1 fruit fly cellular context compared by ENCODE assay signal in genomic region chrX:11423277-11423717, dm6.
TF ChIP-seq lines count a peak whose summit lies in the region.

No protein-coding gene starts in this region.

TF ChIP-seq in whole organism, embryonic, 481 proteins besides CTCF, POLR2A, EP300 and RAD21 (continued from another document and continues in another):
- TF ChIP-seq fd64A (GFP tag; optimal IDR thresholded peaks at IDR 0.05; lab: Kevin White, UChicago) (no peak), Sin3A (optimal IDR thresholded peaks at IDR 0.05; lab: Kevin White, UChicago) (no peak), Dbx (GFP tag; IDR thresholded peaks at IDR 0.05; lab: Robert Waterston, UW) (peak; percentile 91), CG8944 (GFP tag; optimal IDR thresholded peaks at IDR 0.05; lab: Kevin White, UChicago) (peak; percentile 85), NC2β (GFP tag; optimal IDR thresholded peaks at IDR 0.05; lab: Kevin White, UChicago) (peak; percentile 78), cwo (GFP tag; optimal IDR thresholded peaks at IDR 0.05; lab: Kevin White, UChicago) (peak; percentile 89), disco-r (GFP tag; optimal IDR thresholded peaks at IDR 0.05; lab: Kevin White, UChicago) (peak; percentile 86), Myb (GFP tag; optimal IDR thresholded peaks at IDR 0.05; lab: Kevin White, UChicago) (peak; percentile 79), otp (GFP tag; IDR thresholded peaks at IDR 0.05; lab: Robert Waterston, UW) (peak; percentile 81; the same call in 2 of the 3 replicates), grau (tag; optimal IDR thresholded peaks at IDR 0.05; lab: Kevin White, UChicago) (peak; percentile 89), CrebB (tag; optimal IDR thresholded peaks at IDR 0.05; lab: Kevin White, UChicago) (peak; percentile 89), CG17829 (tag; optimal IDR thresholded peaks at IDR 0.05; lab: Kevin White, UChicago) (peak; percentile 74), Poxn (GFP tag; IDR thresholded peaks at IDR 0.05; lab: Robert Waterston, UW) (peak; percentile 43; the same call in 1 of the 2 replicates), cad (GFP tag; optimal IDR thresholded peaks at IDR 0.05; lab: Kevin White, UChicago) (no peak), Lpt (GFP tag; optimal IDR thresholded peaks at IDR 0.05; lab: Kevin White, UChicago) (no peak), CG3847 (GFP tag; IDR thresholded peaks at IDR 0.05; lab: Robert Waterston, UW) (peak; percentile 91), D (optimal IDR thresholded peaks at IDR 0.05; lab: Kevin White, UChicago) (no peak), D (GFP tag; optimal IDR thresholded peaks at IDR 0.05; lab: Kevin White, UChicago) (peak; percentile 80), Usf (GFP tag; optimal IDR thresholded peaks at IDR 0.05; lab: Kevin White, UChicago) (peak; percentile 46), zen2 (GFP tag; IDR thresholded peaks at IDR 0.05; lab: Robert Waterston, UW; ENCODE audit: partially characterized antibody) (no peak), Jarid2 (GFP tag; optimal IDR thresholded peaks at IDR 0.05; lab: Kevin White, UChicago) (peak; percentile 65), CG15479 (GFP tag; optimal IDR thresholded peaks at IDR 0.05; lab: Kevin White, UChicago) (no peak), wor (GFP tag; IDR thresholded peaks at IDR 0.05; lab: Robert Waterston, UW) (peak; percentile 75; the same call in 1 of the 2 replicates), GATAe (GFP tag; conservative IDR thresholded peaks at IDR 0.05; lab: Robert Waterston, UW) (peak; percentile 61; the same call in 1 of the 2 replicates), CG18764 (GFP tag; optimal IDR thresholded peaks at IDR 0.05; lab: Kevin White, UChicago) (peak; percentile 73), dimm (GFP tag; IDR thresholded peaks at IDR 0.05; lab: Robert Waterston, UW) (peak; percentile 68), jigr1 (GFP tag; IDR thresholded peaks at IDR 0.05; lab: Robert Waterston, UW) (peak; percentile 66; the same call in 2 of the 3 replicates), CG12659 (GFP tag; optimal IDR thresholded peaks at IDR 0.05; lab: Kevin White, UChicago) (peak; percentile 94), Dip3 (GFP tag; optimal IDR thresholded peaks at IDR 0.05; lab: Kevin White, UChicago) (peak; percentile 87), CG34224 (GFP tag; IDR thresholded peaks at IDR 0.05; lab: Robert Waterston, UW; ENCODE audit: partially characterized antibody) (no peak), pb (GFP tag; optimal IDR thresholded peaks at IDR 0.05; lab: Kevin White, UChicago) (peak; percentile 90), pan (optimal IDR thresholded peaks at IDR 0.05; lab: Kevin White, UChicago) (no peak), pan (GFP tag; optimal IDR thresholded peaks at IDR 0.05 in 1 of 2, IDR thresholded peaks at IDR 0.05 in 1 of 2) (peak in 1 of 2 experiments; percentile 89), CG1024 (GFP tag; IDR thresholded peaks at IDR 0.05; lab: Robert Waterston, UW) (peak; percentile 53), nerfin-2 (GFP tag; IDR thresholded peaks at IDR 0.05; lab: Robert Waterston, UW; ENCODE audit: partially characterized antibody) (no peak), tap (tag; optimal IDR thresholded peaks at IDR 0.05; lab: Kevin White, UChicago) (peak; percentile 79), Dad (GFP tag; optimal IDR thresholded peaks at IDR 0.05; lab: Kevin White, UChicago) (peak; percentile 88), oc (tag; optimal IDR thresholded peaks at IDR 0.05; lab: Kevin White, UChicago) (peak; percentile 63), jumu (GFP tag; optimal IDR thresholded peaks at IDR 0.05; lab: Kevin White, UChicago) (peak; percentile 79), Adf1 (GFP tag; IDR thresholded peaks at IDR 0.05; lab: Robert Waterston, UW) (peak; percentile 98), CG13894 (tag; optimal IDR thresholded peaks at IDR 0.05; lab: Kevin White, UChicago) (peak; percentile 62), sob (GFP tag; IDR thresholded peaks at IDR 0.05; lab: Robert Waterston, UW) (peak; percentile 90), peb (GFP tag; IDR thresholded peaks at IDR 0.05; lab: Robert Waterston, UW) (peak; percentile 53; the same call in 1 of the 2 replicates), CG18619 (GFP tag; optimal IDR thresholded peaks at IDR 0.05; lab: Kevin White, UChicago) (peak; percentile 85), Hsf (GFP tag; optimal IDR thresholded peaks at IDR 0.05; lab: Kevin White, UChicago) (peak; percentile 93), Xrp1 (GFP tag; IDR thresholded peaks at IDR 0.05; lab: Robert Waterston, UW) (peak; percentile 74), CG10565 (GFP tag; optimal IDR thresholded peaks at IDR 0.05; lab: Kevin White, UChicago) (peak; percentile 48), CG7839 (tag; optimal IDR thresholded peaks at IDR 0.05; lab: Kevin White, UChicago) (peak; percentile 91), CG11456 (GFP tag; IDR thresholded peaks at IDR 0.05; lab: Robert Waterston, UW) (peak; percentile 88), H15 (GFP tag; IDR thresholded peaks at IDR 0.05; lab: Robert Waterston, UW) (peak; percentile 87), CG17186 (GFP tag; optimal IDR thresholded peaks at IDR 0.05; lab: Kevin White, UChicago) (no peak), CG3407 (GFP tag; optimal IDR thresholded peaks at IDR 0.05; lab: Kevin White, UChicago) (peak; percentile 64), CG7271 (tag; optimal IDR thresholded peaks at IDR 0.05; lab: Kevin White, UChicago) (peak; percentile 18), ind (GFP tag; optimal IDR thresholded peaks at IDR 0.05; lab: Kevin White, UChicago) (peak; percentile 91), Six4 (GFP tag; optimal IDR thresholded peaks at IDR 0.05; lab: Kevin White, UChicago) (peak; percentile 84), CG12769 (tag; optimal IDR thresholded peaks at IDR 0.05; lab: Kevin White, UChicago) (peak; percentile 95), CG8281 (tag; optimal IDR thresholded peaks at IDR 0.05; lab: Kevin White, UChicago) (peak; percentile 65), CG9797 (GFP tag; optimal IDR thresholded peaks at IDR 0.05; lab: Kevin White, UChicago) (no peak), h (optimal IDR thresholded peaks at IDR 0.05; lab: Kevin White, UChicago) (no peak), fd96Cb (tag; optimal IDR thresholded peaks at IDR 0.05; lab: Kevin White, UChicago) (peak; percentile 80), CG2202 (tag; optimal IDR thresholded peaks at IDR 0.05; lab: Kevin White, UChicago) (peak; percentile 2), scrt (GFP tag; optimal IDR thresholded peaks at IDR 0.05; lab: Kevin White, UChicago) (peak; percentile 85), Camta (GFP tag; optimal IDR thresholded peaks at IDR 0.05; lab: Kevin White, UChicago) (peak; percentile 85), Dek (tag; optimal IDR thresholded peaks at IDR 0.05; lab: Kevin White, UChicago) (peak; percentile 90), chinmo (GFP tag; IDR thresholded peaks at IDR 0.05; lab: Robert Waterston, UW; ENCODE audit: partially characterized antibody) (peak; percentile 86; the same call in 3 of the 4 replicates), CG8359 (GFP tag; optimal IDR thresholded peaks at IDR 0.05; lab: Kevin White, UChicago; ENCODE audit: borderline replicate concordance) (peak; percentile 32), CG31388 (GFP tag; optimal IDR thresholded peaks at IDR 0.05; lab: Kevin White, UChicago) (peak; percentile 60), schlank (tag; optimal IDR thresholded peaks at IDR 0.05; lab: Kevin White, UChicago) (peak; percentile 87), CG16863 (GFP tag; optimal IDR thresholded peaks at IDR 0.05; lab: Kevin White, UChicago) (peak; percentile 83), aop (GFP tag; IDR thresholded peaks at IDR 0.05; lab: Robert Waterston, UW) (peak; percentile 85), insv (GFP tag; optimal IDR thresholded peaks at IDR 0.05; lab: Kevin White, UChicago) (peak; percentile 1 to 70), grn (GFP tag; optimal IDR thresholded peaks at IDR 0.05; lab: Kevin White, UChicago) (peak; percentile 50), ara (GFP tag; IDR thresholded peaks at IDR 0.05; lab: Robert Waterston, UW) (peak; percentile 78), her (GFP tag; optimal IDR thresholded peaks at IDR 0.05; lab: Kevin White, UChicago) (peak; percentile 91), Awh (GFP tag; IDR thresholded peaks at IDR 0.05; lab: Robert Waterston, UW) (peak; percentile 76), nom (GFP tag; optimal IDR thresholded peaks at IDR 0.05; lab: Kevin White, UChicago) (no peak), Bdp1 (GFP tag; optimal IDR thresholded peaks at IDR 0.05; lab: Kevin White, UChicago) (peak; percentile 83), CG12071 (GFP tag; optimal IDR thresholded peaks at IDR 0.05; lab: Kevin White, UChicago) (peak; percentile 87), salm (tag; optimal IDR thresholded peaks at IDR 0.05; lab: Kevin White, UChicago) (peak; percentile 80), ssp (GFP tag; IDR thresholded peaks at IDR 0.05; lab: Robert Waterston, UW) (peak; percentile 71), CG2678 (tag; optimal IDR thresholded peaks at IDR 0.05; lab: Kevin White, UChicago) (peak; percentile 93), twi (tag; optimal IDR thresholded peaks at IDR 0.05; lab: Kevin White, UChicago) (peak; percentile 54), sc (optimal IDR thresholded peaks at IDR 0.05; lab: Kevin White, UChicago) (no peak), sc (GFP tag; optimal IDR thresholded peaks at IDR 0.05; lab: Kevin White, UChicago) (peak; percentile 45), al (GFP tag; IDR thresholded peaks at IDR 0.05; lab: Robert Waterston, UW) (peak; percentile 86), CG10543 (GFP tag; optimal IDR thresholded peaks at IDR 0.05; lab: Kevin White, UChicago) (peak; percentile 76), PHDP (tag; optimal IDR thresholded peaks at IDR 0.05; lab: Kevin White, UChicago) (peak; percentile 94), gcm2 (GFP tag; optimal IDR thresholded peaks at IDR 0.05; lab: Kevin White, UChicago) (peak; percentile 94), CG16815 (GFP tag; optimal IDR thresholded peaks at IDR 0.05; lab: Kevin White, UChicago) (peak; percentile 64), Dp (GFP tag; optimal IDR thresholded peaks at IDR 0.05; lab: Kevin White, UChicago) (no peak), D19A (tag; optimal IDR thresholded peaks at IDR 0.05; lab: Kevin White, UChicago) (peak; percentile 77), BEAF-32 (GFP tag; optimal IDR thresholded peaks at IDR 0.05; lab: Kevin White, UChicago) (no peak), HHEX (GFP tag; optimal IDR thresholded peaks at IDR 0.05; lab: Kevin White, UChicago) (peak; percentile 93), CG13424 (tag; optimal IDR thresholded peaks at IDR 0.05; lab: Kevin White, UChicago) (peak; percentile 89), HLHmδ (GFP tag; optimal IDR thresholded peaks at IDR 0.05; lab: Kevin White, UChicago) (no peak), ato (GFP tag; IDR thresholded peaks at IDR 0.05; lab: Robert Waterston, UW; ENCODE audit: partially characterized antibody) (no peak), sim (GFP tag; IDR thresholded peaks at IDR 0.05; lab: Robert Waterston, UW) (peak; percentile 82), HmgZ (tag; optimal IDR thresholded peaks at IDR 0.05; lab: Kevin White, UChicago) (peak; percentile 90), so (GFP tag; IDR thresholded peaks at IDR 0.05; lab: Robert Waterston, UW) (peak; percentile 91), CG4854 (GFP tag; optimal IDR thresholded peaks at IDR 0.05; lab: Kevin White, UChicago) (peak; percentile 89), trh (GFP tag; optimal IDR thresholded peaks at IDR 0.05; lab: Kevin White, UChicago) (peak; percentile 58), CG6654 (GFP tag; optimal IDR thresholded peaks at IDR 0.05; lab: Kevin White, UChicago) (peak; percentile 63), ap (GFP tag; IDR thresholded peaks at IDR 0.05; lab: Robert Waterston, UW) (peak; percentile 73), CG14050 (GFP tag; IDR thresholded peaks at IDR 0.05; lab: Robert Waterston, UW) (peak; percentile 87), nerfin-1 (tag; optimal IDR thresholded peaks at IDR 0.05; lab: Kevin White, UChicago) (peak; percentile 65), CG8388 (GFP tag; optimal IDR thresholded peaks at IDR 0.05; lab: Kevin White, UChicago) (peak; percentile 74), CG7745 (tag; optimal IDR thresholded peaks at IDR 0.05; lab: Kevin White, UChicago) (no peak), CG17802 (tag; optimal IDR thresholded peaks at IDR 0.05; lab: Kevin White, UChicago) (peak; percentile 16), dm (GFP tag; optimal IDR thresholded peaks at IDR 0.05; lab: Kevin White, UChicago) (peak; percentile 80), crc (GFP tag; optimal IDR thresholded peaks at IDR 0.05; lab: Kevin White, UChicago) (peak; percentile 87), CG4617 (GFP tag; optimal IDR thresholded peaks at IDR 0.05; lab: Kevin White, UChicago; ENCODE audit: borderline replicate concordance) (peak; percentile 57), ken (GFP tag; IDR thresholded peaks at IDR 0.05; lab: Robert Waterston, UW) (peak; percentile 70; the same call in 2 of the 3 replicates), Xbp1 (GFP tag; optimal IDR thresholded peaks at IDR 0.05; lab: Kevin White, UChicago) (peak; percentile 91), Ets97D (GFP tag; optimal IDR thresholded peaks at IDR 0.05; lab: Kevin White, UChicago) (peak; percentile 64), Gug (GFP tag; IDR thresholded peaks at IDR 0.05; lab: Robert Waterston, UW) (peak; percentile 81), CG11247 (GFP tag; IDR thresholded peaks at IDR 0.05; lab: Robert Waterston, UW) (peak; percentile 88), ATbp (GFP tag; optimal IDR thresholded peaks at IDR 0.05; lab: Kevin White, UChicago) (peak; percentile 83), CG34376 (GFP tag; optimal IDR thresholded peaks at IDR 0.05; lab: Kevin White, UChicago) (peak; percentile 43), CG10209 (GFP tag; optimal IDR thresholded peaks at IDR 0.05; lab: Kevin White, UChicago) (peak; percentile 90), bcd (GFP tag; optimal IDR thresholded peaks at IDR 0.05; lab: Kevin White, UChicago) (peak; percentile 92), corto (GFP tag; optimal IDR thresholded peaks at IDR 0.05; lab: Kevin White, UChicago) (peak; percentile 85), hkb (optimal IDR thresholded peaks at IDR 0.05; lab: Kevin White, UChicago) (no peak), hkb (GFP tag; IDR thresholded peaks at IDR 0.05; lab: Robert Waterston, UW) (peak; percentile 94), CG7987 (GFP tag; optimal IDR thresholded peaks at IDR 0.05; lab: Kevin White, UChicago) (peak; percentile 74), eve (GFP tag; optimal IDR thresholded peaks at IDR 0.05; lab: Kevin White, UChicago) (peak in 1 of 2 experiments; percentile 94), MTF-1 (GFP tag; optimal IDR thresholded peaks at IDR 0.05; lab: Kevin White, UChicago; ENCODE audit: borderline replicate concordance) (peak; percentile 57), Taf1 (GFP tag; IDR thresholded peaks at IDR 0.05; lab: Robert Waterston, UW) (peak; percentile 68), CG10959 (GFP tag; IDR thresholded peaks at IDR 0.05; lab: Robert Waterston, UW) (peak; percentile 53; the same call in 1 of the 2 replicates), CG12942 (GFP tag; optimal IDR thresholded peaks at IDR 0.05; lab: Kevin White, UChicago) (peak; percentile 86), CG1233 (GFP tag; optimal IDR thresholded peaks at IDR 0.05; lab: Kevin White, UChicago) (peak; percentile 79)
